Fruit fly (Drosophila melanogaster): Measurements from ENCODE around the gene CG12093.

CG12093 gene

DNA sequence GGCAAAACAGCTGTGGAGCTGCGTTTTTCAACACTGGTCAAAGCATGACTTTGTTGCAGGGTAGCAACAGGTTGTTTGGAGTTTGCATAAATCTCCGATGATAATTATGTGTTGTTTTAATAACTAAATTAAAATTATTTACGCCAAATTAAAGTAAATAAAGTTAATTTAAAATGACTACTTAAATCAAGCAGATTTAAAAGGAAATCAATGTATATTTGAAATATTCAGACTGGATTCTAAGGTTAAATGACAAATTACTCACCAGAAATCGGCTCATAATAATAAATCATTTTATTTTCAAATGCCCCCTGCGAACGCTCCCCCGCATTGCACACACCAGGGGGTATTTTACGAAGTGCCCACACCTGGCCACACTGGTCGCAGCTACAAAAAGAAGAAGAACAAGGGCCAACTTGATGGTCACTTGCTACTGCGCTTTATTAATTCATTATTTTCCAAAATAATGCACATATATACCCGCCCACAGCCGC is at the start of gene CG12093, which contains the start of gene Atg2 (continued):
- TF ChIP-seq lola (GFP tag; optimal IDR thresholded peaks at IDR 0.05) (peak in 1 of 3 experiments; percentile 91), CG7786 (GFP tag; optimal IDR thresholded peaks at IDR 0.05) (peak; percentile 63), CG14710 (tag; optimal IDR thresholded peaks at IDR 0.05) (peak; percentile 89), Gsc (GFP tag; IDR thresholded peaks at IDR 0.05) (peak; percentile 69), CHES-1-like (GFP tag; optimal IDR thresholded peaks at IDR 0.05) (peak; percentile 69), sim (GFP tag; IDR thresholded peaks at IDR 0.05) (peak; percentile 80), Ets97D (GFP tag; optimal IDR thresholded peaks at IDR 0.05) (peak; percentile 55), B-H1 (GFP tag; IDR thresholded peaks at IDR 0.05) (peak; percentile 87), HLH3B (GFP tag; IDR thresholded peaks at IDR 0.05) (peak; percentile 86), H15 (GFP tag; IDR thresholded peaks at IDR 0.05) (peak; percentile 88), chn (GFP tag; optimal IDR thresholded peaks at IDR 0.05) (peak; percentile 89), jigr1 (GFP tag; IDR thresholded peaks at IDR 0.05) (peak; percentile 79), gt (GFP tag; IDR thresholded peaks at IDR 0.05) (peak; percentile 79), CG1529 (GFP tag; optimal IDR thresholded peaks at IDR 0.05) (peak; percentile 80), twi (tag; optimal IDR thresholded peaks at IDR 0.05) (peak; percentile 89), lbe (GFP tag; optimal IDR thresholded peaks at IDR 0.05) (peak; percentile 85), CG2712 (tag; optimal IDR thresholded peaks at IDR 0.05) (peak; percentile 94), Dbx (GFP tag; IDR thresholded peaks at IDR 0.05) (peak; percentile 94), Lim3 (GFP tag; IDR thresholded peaks at IDR 0.05) (peak; percentile 86), chif (GFP tag; optimal IDR thresholded peaks at IDR 0.05) (peak; percentile 70 to 79), Drgx (GFP tag; IDR thresholded peaks at IDR 0.05) (peak; percentile 93), Scr (GFP tag; IDR thresholded peaks at IDR 0.05; ENCODE audit: partially characterized antibody) (no peak; the same call in 1 of the 2 replicates), NK7.1 (GFP tag; optimal IDR thresholded peaks at IDR 0.05) (peak; percentile 67), tll (GFP tag; optimal IDR thresholded peaks at IDR 0.05) (peak; percentile 24 to 85), NC2β (GFP tag; optimal IDR thresholded peaks at IDR 0.05) (peak; percentile 34), NfI (GFP tag; optimal IDR thresholded peaks at IDR 0.05) (peak; percentile 94), crc (GFP tag; optimal IDR thresholded peaks at IDR 0.05) (peak; percentile 58), C15 (GFP tag; IDR thresholded peaks at IDR 0.05) (peak; percentile 88; the same call in 2 of the 3 replicates), Dll (GFP tag; IDR thresholded peaks at IDR 0.05; ENCODE audit: partially characterized antibody) (no peak), CG7928 (GFP tag; optimal IDR thresholded peaks at IDR 0.05) (peak; percentile 62), stwl (tag; optimal IDR thresholded peaks at IDR 0.05) (peak; percentile 39), CG14667 (GFP tag; IDR thresholded peaks at IDR 0.05) (peak; percentile 92), CG10431 (GFP tag; optimal IDR thresholded peaks at IDR 0.05) (peak; percentile 65), psq (GFP tag; optimal IDR thresholded peaks at IDR 0.05) (peak; percentile 83), Bdp1 (GFP tag; optimal IDR thresholded peaks at IDR 0.05) (peak; percentile 41), CG13624 (GFP tag; optimal IDR thresholded peaks at IDR 0.05) (peak; percentile 82), CG9727 (GFP tag; optimal IDR thresholded peaks at IDR 0.05) (peak; percentile 92), vfl (GFP tag; optimal IDR thresholded peaks at IDR 0.05) (peak; percentile 79), toy (GFP tag; IDR thresholded peaks at IDR 0.05) (peak; percentile 88), sna (GFP tag; IDR thresholded peaks at IDR 0.05; ENCODE audit: partially characterized antibody) (no peak), sd (tag; optimal IDR thresholded peaks at IDR 0.05) (no peak), gro (GFP tag; optimal IDR thresholded peaks at IDR 0.05) (peak; percentile 75), CG10366 (GFP tag; IDR thresholded peaks at IDR 0.05) (peak; percentile 94), CG18764 (GFP tag; optimal IDR thresholded peaks at IDR 0.05) (peak; percentile 78), Tbp (GFP tag; optimal IDR thresholded peaks at IDR 0.05) (no peak), wor (GFP tag; IDR thresholded peaks at IDR 0.05) (peak; percentile 89), Neu2 (GFP tag; optimal IDR thresholded peaks at IDR 0.05; ENCODE audit: borderline replicate concordance) (no peak), chinmo (GFP tag; IDR thresholded peaks at IDR 0.05; ENCODE audit: partially characterized antibody) (no peak), CG16863 (GFP tag; optimal IDR thresholded peaks at IDR 0.05) (peak; percentile 73), H2.0 (GFP tag; IDR thresholded peaks at IDR 0.05) (peak; percentile 94), CG10274 (GFP tag; optimal IDR thresholded peaks at IDR 0.05) (peak; percentile 55)
